Worm (Caenorhabditis elegans): Measurements from ENCODE around the gene sfxn-1.3.

- TF ChIP-seq fos-1 (tag; optimal IDR thresholded peaks at IDR 0.05) (no peak), snpc-4 (tag; optimal IDR thresholded peaks at IDR 0.05) (no peak), lsy-2 (tag; optimal IDR thresholded peaks at IDR 0.05) (no peak), unc-62 (GFP tag; optimal IDR thresholded peaks at IDR 0.05) (no peak), unc-39 (tag; optimal IDR thresholded peaks at IDR 0.05) (no peak), lin-13 (GFP tag; optimal IDR thresholded peaks at IDR 0.05) (no peak), mdl-1 (tag; optimal IDR thresholded peaks at IDR 0.05) (no peak), ceh-82 (tag; optimal IDR thresholded peaks at IDR 0.05) (no peak), skn-1 (tag; optimal IDR thresholded peaks at IDR 0.05) (no peak), R02D3.7 (tag; optimal IDR thresholded peaks at IDR 0.05) (no peak), lin-39 (tag; optimal IDR thresholded peaks at IDR 0.05) (no peak), nhr-77 (tag; optimal IDR thresholded peaks at IDR 0.05) (no peak), lin-11 (tag; optimal IDR thresholded peaks at IDR 0.05) (no peak), nhr-6 (tag; optimal IDR thresholded peaks at IDR 0.05) (no peak)
Observed at ce11 chrV:15741851-15742250, 15.2 kb downstream of the sfxn-1.3 start, which contains the start of gene str-18.

Measured in whole organism, L2 larva.